Fruit fly (Drosophila melanogaster): ENCODE results near the gene CG17660.

- no peak for TF ChIP-seq psq (optimal IDR thresholded peaks at IDR 0.05)
- no peak for TF ChIP-seq CG8478 (optimal IDR thresholded peaks at IDR 0.05)
- TF ChIP-seq Dll (optimal IDR thresholded peaks at IDR 0.05), result no peak
- TF ChIP-seq EcR (GFP tag; optimal IDR thresholded peaks at IDR 0.05), result no peak
- TF ChIP-seq pan (optimal IDR thresholded peaks at IDR 0.05), result no peak
Measured at dm6 chr2L:1735133-1735532, 24.9 kb upstream of the CG17660 start.

Data from whole organism.